Fruit fly (Drosophila melanogaster): ENCODE data around the gene RpS9.

DNA sequence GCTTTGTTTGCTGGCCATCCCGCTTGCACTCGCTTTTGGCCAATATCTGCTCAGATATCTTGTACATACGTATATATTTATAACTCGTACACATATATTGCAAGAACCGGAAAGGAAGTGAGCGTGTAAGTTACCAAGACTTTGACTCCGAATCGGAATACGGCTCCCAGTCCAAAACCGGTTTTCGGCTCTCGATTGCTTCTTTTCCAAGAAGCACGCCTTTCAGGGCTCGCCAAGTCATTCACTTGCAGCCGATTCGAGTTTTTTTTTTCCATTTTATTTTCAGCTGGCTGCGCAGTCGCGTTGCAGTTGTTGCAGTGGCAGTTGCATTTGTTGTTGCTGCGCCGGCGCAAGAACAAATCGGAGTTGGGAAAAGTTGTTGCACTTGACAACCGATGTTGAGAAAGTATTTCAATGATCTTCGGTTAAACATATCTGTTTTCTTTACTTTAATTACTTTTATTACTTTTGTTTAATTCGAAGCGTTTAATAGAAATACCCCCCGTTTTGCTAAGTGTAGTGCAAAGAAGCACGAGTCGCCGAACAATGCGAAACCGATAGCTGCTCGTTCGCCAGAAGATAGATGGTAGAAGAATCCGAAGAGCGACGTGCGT is 38.5 kb upstream of the RpS9 start:
- TF ChIP-seq h (GFP tag; optimal IDR thresholded peaks at IDR 0.05) = peak; percentile 86
- peak; percentile 25 for TF ChIP-seq psq (GFP tag; optimal IDR thresholded peaks at IDR 0.05)

Data from whole organism, wandering third instar larva.